Fruit fly (Drosophila melanogaster): ENCODE results near the gene CG32379.

The CG32379 gene

DNA sequence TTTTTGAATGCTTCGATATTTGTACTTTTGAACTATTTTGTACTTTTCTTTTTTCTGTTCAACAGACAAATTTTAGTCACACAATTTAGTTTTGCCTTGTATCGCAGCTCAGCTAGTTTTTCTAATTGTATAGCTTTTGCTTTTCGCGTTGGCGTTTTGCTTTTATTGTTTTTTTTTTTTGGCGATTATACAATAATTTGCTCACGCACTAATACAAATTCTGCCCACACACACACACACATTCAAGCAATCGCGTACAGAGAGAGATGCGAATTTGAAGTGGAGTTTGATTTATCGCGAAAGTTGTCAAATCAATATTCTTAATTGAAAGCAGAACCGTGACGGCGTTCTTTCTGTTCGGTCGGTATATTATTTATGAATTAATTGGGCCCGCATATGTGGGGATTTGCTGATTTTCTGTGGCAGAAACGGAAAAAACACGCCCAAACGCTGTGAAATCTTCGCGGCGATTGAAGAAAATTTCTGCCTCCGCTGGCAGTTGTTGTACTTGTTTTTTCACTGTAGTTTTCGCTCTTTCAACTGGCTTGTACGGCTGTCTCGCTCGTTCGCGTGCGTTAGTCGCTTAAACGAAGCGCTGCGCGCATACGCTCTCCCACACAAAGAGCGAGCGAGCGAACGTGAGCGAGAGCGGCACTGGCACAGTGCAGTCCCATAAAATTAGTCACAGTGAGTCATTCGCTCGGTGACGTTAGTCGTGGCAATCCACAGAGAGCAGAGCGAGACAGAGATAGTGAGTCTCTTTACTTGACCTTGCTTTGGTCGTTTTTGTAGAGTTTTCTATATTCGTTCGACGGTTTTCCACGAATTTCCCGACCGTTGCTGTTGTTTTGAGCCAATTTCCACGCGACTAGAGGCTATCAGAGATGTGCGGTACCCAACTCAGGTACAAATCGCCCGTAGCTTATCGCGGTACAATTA is 38.8 kb downstream of the CG32379 start, which contains the start of gene Rac2:
Rac2 (minus strand) TSS at position 476 of the 939 bp plus-strand sequence.
- peak; percentile 65 for TF ChIP-seq h (GFP tag; optimal IDR thresholded peaks at IDR 0.05)
- TF ChIP-seq woc (GFP tag; optimal IDR thresholded peaks at IDR 0.05): peak; percentile 41
- peak; percentile 58 for TF ChIP-seq tai (GFP tag; optimal IDR thresholded peaks at IDR 0.05)
- peak; percentile 50 for TF ChIP-seq ey (GFP tag; optimal IDR thresholded peaks at IDR 0.05)
- TF ChIP-seq jim (GFP tag; optimal IDR thresholded peaks at IDR 0.05): no peak
- no peak for TF ChIP-seq GATAd (GFP tag; optimal IDR thresholded peaks at IDR 0.05)
- TF ChIP-seq HLH106 (tag; optimal IDR thresholded peaks at IDR 0.05): peak; percentile 60
- no peak for TF ChIP-seq Mio (GFP tag; optimal IDR thresholded peaks at IDR 0.05)
- peak; percentile 61 for TF ChIP-seq fru (GFP tag; optimal IDR thresholded peaks at IDR 0.05)
- peak in 1 of 2 experiments; percentile 34 for TF ChIP-seq foxo (GFP tag; optimal IDR thresholded peaks at IDR 0.05)
- peak; percentile 22 for TF ChIP-seq Sp1 (GFP tag; optimal IDR thresholded peaks at IDR 0.05)
- no peak for TF ChIP-seq Myc (optimal IDR thresholded peaks at IDR 0.05)
- no peak for TF ChIP-seq brk (GFP tag; optimal IDR thresholded peaks at IDR 0.05)
- no peak for TF ChIP-seq lola (GFP tag; optimal IDR thresholded peaks at IDR 0.05)
- TF ChIP-seq Jra (GFP tag; optimal IDR thresholded peaks at IDR 0.05): peak; percentile 99
- TF ChIP-seq Dfd (GFP tag; optimal IDR thresholded peaks at IDR 0.05): no peak
- peak; percentile 28 for TF ChIP-seq Hnf4 (GFP tag; optimal IDR thresholded peaks at IDR 0.05)
- peak; percentile 41 for TF ChIP-seq Vsx2 (GFP tag; optimal IDR thresholded peaks at IDR 0.05; ENCODE audit: partially characterized antibody)
- peak; percentile 51 for TF ChIP-seq rgr (GFP tag; optimal IDR thresholded peaks at IDR 0.05)
- peak; percentile 37 for TF ChIP-seq OdsH (GFP tag; optimal IDR thresholded peaks at IDR 0.05)
- no peak for TF ChIP-seq Hr83 (GFP tag; optimal IDR thresholded peaks at IDR 0.05; ENCODE audit: poor library complexity, severe bottlenecking)
- TF ChIP-seq pan (optimal IDR thresholded peaks at IDR 0.05): no peak
- TF ChIP-seq usp (GFP tag; optimal IDR thresholded peaks at IDR 0.05): no peak
- TF ChIP-seq Dif (GFP tag; optimal IDR thresholded peaks at IDR 0.05; ENCODE audit: partially characterized antibody): peak; percentile 94
- TF ChIP-seq N (GFP tag; optimal IDR thresholded peaks at IDR 0.05): no peak
- TF ChIP-seq CG32264 (GFP tag; optimal IDR thresholded peaks at IDR 0.05): no peak
- peak; percentile 37 for TF ChIP-seq br (GFP tag; optimal IDR thresholded peaks at IDR 0.05)
- no peak for TF ChIP-seq Hr78 (GFP tag; optimal IDR thresholded peaks at IDR 0.05)
- TF ChIP-seq dl (GFP tag; optimal IDR thresholded peaks at IDR 0.05; ENCODE audit: insufficient read depth in 1 of 2, partially characterized antibody in 2 of 2): peak; percentile 75 to 87
- no peak for TF ChIP-seq CG9705 (GFP tag; optimal IDR thresholded peaks at IDR 0.05)
- no peak for TF ChIP-seq Rel (GFP tag; optimal IDR thresholded peaks at IDR 0.05)
- peak; percentile 42 for TF ChIP-seq Rel (tag; optimal IDR thresholded peaks at IDR 0.05)
- TF ChIP-seq Abd-B (GFP tag; optimal IDR thresholded peaks at IDR 0.05): no peak
- peak; percentile 21 for TF ChIP-seq dmrt93B (GFP tag; optimal IDR thresholded peaks at IDR 0.05)
- peak; percentile 30 for TF ChIP-seq psq (GFP tag; optimal IDR thresholded peaks at IDR 0.05)
- no peak for TF ChIP-seq sv (GFP tag; optimal IDR thresholded peaks at IDR 0.05)
- no peak for TF ChIP-seq dsf (GFP tag; optimal IDR thresholded peaks at IDR 0.05; ENCODE audit: borderline replicate concordance)

dm6 chr3L:7437366-7437765 is 41.2 kb downstream of the CG32379 start, which contains the start of gene CG14835:
CG14835 (minus strand) TSS chr3L:7437466.
- TF ChIP-seq Jra (GFP tag; optimal IDR thresholded peaks at IDR 0.05) (no peak), br (GFP tag; optimal IDR thresholded peaks at IDR 0.05) (no peak), Hr78 (GFP tag; optimal IDR thresholded peaks at IDR 0.05) (no peak), rgr (GFP tag; optimal IDR thresholded peaks at IDR 0.05) (no peak), Hr83 (GFP tag; optimal IDR thresholded peaks at IDR 0.05; ENCODE audit: poor library complexity, severe bottlenecking) (no peak), Abd-B (GFP tag; optimal IDR thresholded peaks at IDR 0.05) (no peak), ey (GFP tag; optimal IDR thresholded peaks at IDR 0.05) (no peak), Rel (GFP tag; optimal IDR thresholded peaks at IDR 0.05) (no peak), Rel (tag; optimal IDR thresholded peaks at IDR 0.05) (no peak), HLH106 (tag; optimal IDR thresholded peaks at IDR 0.05) (no peak), CrebA (GFP tag; optimal IDR thresholded peaks at IDR 0.05; ENCODE audit: borderline replicate concordance) (no peak), CG32264 (GFP tag; optimal IDR thresholded peaks at IDR 0.05) (no peak), Dif (GFP tag; optimal IDR thresholded peaks at IDR 0.05; ENCODE audit: partially characterized antibody) (no peak), dl (GFP tag; optimal IDR thresholded peaks at IDR 0.05; ENCODE audit: insufficient read depth in 1 of 2, partially characterized antibody in 2 of 2) (no peak), Mio (GFP tag; optimal IDR thresholded peaks at IDR 0.05) (no peak), lola (GFP tag; optimal IDR thresholded peaks at IDR 0.05) (no peak)

All from whole organism, wandering third instar larva.